Fruit fly (Drosophila melanogaster) whole organism, embryonic: ENCODE measurements around the gene ova.

Experiments
- Abd-B ChIP-seq: fragments of 200-800 bp; sonication (Bioruptor generic); optimal IDR thresholded peaks from 2 replicates; lab custom pipeline; 2018; ENCODE audit warnings: missing biosample characterization, mild to moderate bottlenecking, missing genetic modification characterization, moderate library complexity
- CG10979 ChIP-seq: fragments of 200-800 bp; sonication (Bioruptor generic); optimal IDR thresholded peaks from 2 replicates; lab custom pipeline; 2018; ENCODE audit warnings: missing biosample characterization, mild to moderate bottlenecking, missing genetic modification characterization, moderate library complexity
- CG11085 ChIP-seq: fragments of 200-800 bp; sonication (Bioruptor generic); IDR thresholded peaks from 2 replicates; pipeline ENCODE4 v1.3.6; 2022; ENCODE audit warnings: missing biosample characterization, missing genetic modification characterization
- CG11456 ChIP-seq: fragments of 200-800 bp; sonication (Bioruptor generic); IDR thresholded peaks from 3 replicates; pipeline ENCODE4 v1.3.6; 2022; ENCODE audit warnings: missing biosample characterization, missing genetic modification characterization
- CG11504 ChIP-seq: fragments of 200-800 bp; sonication (Bioruptor generic); optimal IDR thresholded peaks from 3 replicates; lab custom pipeline; 2019; ENCODE audit warnings: missing biosample characterization, mild to moderate bottlenecking, missing genetic modification characterization, moderate library complexity
- CG12659 ChIP-seq: fragments of 200-800 bp; sonication (Bioruptor generic); optimal IDR thresholded peaks from 3 replicates; lab custom pipeline; 2017; ENCODE audit warnings: mild to moderate bottlenecking, missing biosample characterization, missing genetic modification reagents, missing genetic modification characterization
- CG12942 ChIP-seq: fragments of 200-800 bp; sonication (Bioruptor generic); optimal IDR thresholded peaks from 3 replicates; lab custom pipeline; 2016; ENCODE audit warnings: missing biosample characterization, missing genetic modification characterization
- CG14441 ChIP-seq: fragments of 200-800 bp; sonication (Bioruptor generic); IDR thresholded peaks from 2 replicates; pipeline ENCODE4 v1.3.6; 2022; ENCODE audit warnings: missing biosample characterization, missing genetic modification characterization
- CG14965 ChIP-seq: fragments of 200-800 bp; sonication (Bioruptor generic); optimal IDR thresholded peaks from 2 replicates; lab custom pipeline; 2016; ENCODE audit warnings: missing biosample characterization, missing genetic modification characterization, borderline replicate concordance
- CG1603 ChIP-seq: fragments of 200-800 bp; sonication (Bioruptor generic); optimal IDR thresholded peaks from 2 replicates; lab custom pipeline; 2019; ENCODE audit warnings: missing biosample characterization, mild to moderate bottlenecking, missing genetic modification characterization, moderate library complexity
- CG16779 ChIP-seq: fragments of 200-800 bp; sonication (Bioruptor generic); IDR thresholded peaks from 2 replicates; pipeline ENCODE4 v1.3.6; 2022; ENCODE audit warnings: missing biosample characterization, missing genetic modification characterization
- CG17568 ChIP-seq: fragments of 200-800 bp; sonication (Bioruptor generic); optimal IDR thresholded peaks from 2 replicates; lab custom pipeline; 2018; ENCODE audit warnings: missing biosample characterization, mild to moderate bottlenecking, missing genetic modification characterization, moderate library complexity
- CG2678 ChIP-seq: fragments of 200-800 bp; sonication (Bioruptor generic); optimal IDR thresholded peaks from 3 replicates; lab custom pipeline; 2019; ENCODE audit warnings: missing biosample characterization, mild to moderate bottlenecking, missing genetic modification characterization, moderate library complexity
- CG31224 ChIP-seq: fragments of 200-800 bp; sonication (Bioruptor generic); IDR thresholded peaks from 2 replicates; pipeline ENCODE4 v1.3.6; 2022; ENCODE audit warnings: missing biosample characterization, missing genetic modification characterization
- CG31441 ChIP-seq: fragments of 200-800 bp; sonication (Bioruptor generic); IDR thresholded peaks from 2 replicates; pipeline ENCODE4 v1.3.6; 2022; ENCODE audit warnings: missing biosample characterization, missing genetic modification characterization
- CG34422 ChIP-seq: fragments of 200-800 bp; sonication (Bioruptor generic); IDR thresholded peaks from 3 replicates; pipeline ENCODE4 v1.3.6; 2022; ENCODE audit warnings: missing biosample characterization, missing genetic modification characterization
- CG3995 ChIP-seq: fragments of 200-800 bp; sonication (Bioruptor generic); optimal IDR thresholded peaks from 3 replicates; lab custom pipeline; 2016; ENCODE audit warnings: missing biosample characterization, missing genetic modification characterization
- CG6689 ChIP-seq: fragments of 200-800 bp; sonication (Bioruptor generic); IDR thresholded peaks from 2 replicates; pipeline ENCODE4 v1.3.6; 2022; ENCODE audit warnings: missing biosample characterization, missing genetic modification characterization
- CG6791 ChIP-seq: fragments of 200-800 bp; sonication (Bioruptor generic); IDR thresholded peaks from 3 replicates; pipeline ENCODE4 v1.3.6; 2022; ENCODE audit warnings: missing biosample characterization, missing genetic modification characterization; ENCODE audit not compliant: partially characterized antibody
- CG7839 ChIP-seq: fragments of 200-800 bp; sonication (Bioruptor generic); optimal IDR thresholded peaks from 3 replicates; lab custom pipeline; 2018; ENCODE audit warnings: missing biosample characterization, mild to moderate bottlenecking, missing genetic modification characterization, moderate library complexity
- CG8924 ChIP-seq: fragments of 200-800 bp; optimal IDR thresholded peaks from 3 replicates; lab custom pipeline; 2019; ENCODE audit warnings: missing biosample characterization, mild to moderate bottlenecking, missing genetic modification characterization, moderate library complexity
- CG9609 ChIP-seq: fragments of 200-800 bp; sonication (Bioruptor generic); optimal IDR thresholded peaks from 3 replicates; lab custom pipeline; 2016; ENCODE audit warnings: missing biosample characterization, missing genetic modification characterization
- Chrac-16 ChIP-seq: fragments of 200-800 bp; sonication (Bioruptor generic); optimal IDR thresholded peaks from 3 replicates; lab custom pipeline; 2016; ENCODE audit warnings: missing biosample characterization, missing genetic modification characterization
- Dp ChIP-seq: fragments of 200-800 bp; sonication (Bioruptor generic); optimal IDR thresholded peaks from 2 replicates; lab custom pipeline; 2018; ENCODE audit warnings: missing biosample characterization, mild to moderate bottlenecking, missing genetic modification characterization, moderate library complexity
- E2f2 ChIP-seq: fragments of 200-800 bp; sonication (Bioruptor generic); IDR thresholded peaks from 2 replicates; pipeline ENCODE4 v1.3.6; 2022; ENCODE audit warnings: missing biosample characterization, missing genetic modification characterization
- HmgZ ChIP-seq: fragments of 200-800 bp; sonication (Bioruptor generic); optimal IDR thresholded peaks from 2 replicates; lab custom pipeline; 2018; ENCODE audit warnings: missing biosample characterization, mild to moderate bottlenecking, missing genetic modification characterization
- Mad ChIP-seq: fragments of 200-800 bp; sonication (Bioruptor generic); optimal IDR thresholded peaks from 2 replicates; lab custom pipeline; 2016; ENCODE audit warnings: missing biosample characterization, missing genetic modification characterization
- Nf-YC ChIP-seq: fragments of 200-800 bp; optimal IDR thresholded peaks from 3 replicates; lab custom pipeline; 2019; ENCODE audit warnings: missing biosample characterization, mild to moderate bottlenecking, missing genetic modification characterization, moderate library complexity
- Rfx ChIP-seq: fragments of 200-800 bp; sonication (Bioruptor generic); IDR thresholded peaks from 2 replicates; pipeline ENCODE4 v1.3.6; 2022; ENCODE audit warnings: missing biosample characterization, missing genetic modification characterization
- Spps ChIP-seq: fragments of 200-800 bp; sonication (Bioruptor generic); optimal IDR thresholded peaks from 2 replicates; lab custom pipeline; 2018; ENCODE audit warnings: missing biosample characterization, mild to moderate bottlenecking, missing genetic modification characterization
- ap ChIP-seq: fragments of 200-800 bp; sonication (Bioruptor generic); IDR thresholded peaks from 2 replicates; pipeline ENCODE4 v1.3.6; 2022; ENCODE audit warnings: missing biosample characterization, missing genetic modification characterization
- bbx ChIP-seq: fragments of 200-800 bp; sonication (Bioruptor generic); IDR thresholded peaks from 2 replicates; pipeline ENCODE4 v1.3.6; 2022; ENCODE audit warnings: missing biosample characterization, missing genetic modification characterization; ENCODE audit not compliant: partially characterized antibody
- bigmax ChIP-seq: fragments of 200-800 bp; sonication (Bioruptor generic); optimal IDR thresholded peaks from 2 replicates; lab custom pipeline; 2018; ENCODE audit warnings: missing biosample characterization, mild to moderate bottlenecking, missing genetic modification characterization
- bowl ChIP-seq: fragments of 200-800 bp; sonication (Bioruptor generic); IDR thresholded peaks from 2 replicates; pipeline ENCODE4 v1.3.6; 2022; ENCODE audit warnings: missing biosample characterization, missing genetic modification characterization
- cg ChIP-seq: fragments of 200-800 bp; sonication (Bioruptor generic); optimal IDR thresholded peaks from 3 replicates; lab custom pipeline; 2019; ENCODE audit warnings: missing biosample characterization, mild to moderate bottlenecking, missing genetic modification characterization, moderate library complexity
- danr ChIP-seq: fragments of 200-800 bp; sonication (Bioruptor generic); IDR thresholded peaks from 2 replicates; pipeline ENCODE4 v1.3.6; 2022; ENCODE audit warnings: missing biosample characterization, missing genetic modification characterization
- dimm ChIP-seq: fragments of 200-800 bp; sonication (Bioruptor generic); IDR thresholded peaks from 2 replicates; pipeline ENCODE4 v1.3.6; 2022; ENCODE audit warnings: missing biosample characterization, missing genetic modification characterization
- dpn ChIP-seq, 2 experiments: fragments of 200-800 bp; sonication (Bioruptor generic); optimal IDR thresholded peaks; 3 replicates each; lab custom pipeline; 2016; ENCODE audit warnings: missing biosample characterization in 2 of 2, missing genetic modification characterization in 2 of 2
- fd96Cb ChIP-seq: fragments of 200-800 bp; sonication (Bioruptor generic); optimal IDR thresholded peaks from 2 replicates; lab custom pipeline; 2018; ENCODE audit warnings: missing biosample characterization, mild to moderate bottlenecking, missing genetic modification characterization, moderate library complexity
- ftz-f1 ChIP-seq: fragments of 200-800 bp; sonication (Bioruptor generic); optimal IDR thresholded peaks from 2 replicates; lab custom pipeline; 2016; ENCODE audit warnings: missing biosample characterization, missing genetic modification characterization
- fu2 ChIP-seq: fragments of 200-800 bp; sonication (Bioruptor generic); optimal IDR thresholded peaks from 2 replicates; lab custom pipeline; 2016; ENCODE audit warnings: missing biosample characterization, missing genetic modification characterization
- gcm2 ChIP-seq: fragments of 200-800 bp; sonication (Bioruptor generic); optimal IDR thresholded peaks from 2 replicates; lab custom pipeline; 2016; ENCODE audit warnings: missing biosample characterization, missing genetic modification characterization
- gt ChIP-seq: fragments of 200-800 bp; sonication (Bioruptor generic); IDR thresholded peaks from 2 replicates; pipeline ENCODE4 v1.3.6; 2022; ENCODE audit warnings: missing biosample characterization, missing genetic modification characterization
- jigr1 ChIP-seq: fragments of 200-800 bp; sonication (Bioruptor generic); IDR thresholded peaks from 3 replicates; pipeline ENCODE4 v1.3.6; 2022; ENCODE audit warnings: missing biosample characterization, missing genetic modification characterization
- mam ChIP-seq: fragments of 200-800 bp; sonication (Bioruptor generic); optimal IDR thresholded peaks from 3 replicates; lab custom pipeline; 2016; ENCODE audit warnings: missing biosample characterization, missing genetic modification characterization
- pb ChIP-seq: fragments of 200-800 bp; sonication (Bioruptor generic); optimal IDR thresholded peaks from 3 replicates; lab custom pipeline; 2016; ENCODE audit warnings: missing biosample characterization, missing genetic modification characterization
- pita ChIP-seq: fragments of 200-800 bp; sonication (Bioruptor generic); optimal IDR thresholded peaks from 2 replicates; lab custom pipeline; 2017; ENCODE audit warnings: missing biosample characterization, mild to moderate bottlenecking, missing genetic modification characterization
- psq ChIP-seq: fragments of 200-800 bp; sonication (Bioruptor generic); optimal IDR thresholded peaks from 2 replicates; lab custom pipeline; 2017; ENCODE audit warnings: missing biosample characterization, missing genetic modification characterization
- shn ChIP-seq: fragments of 200-800 bp; sonication (Bioruptor generic); optimal IDR thresholded peaks from 3 replicates; lab custom pipeline; 2016; ENCODE audit warnings: missing biosample characterization, missing genetic modification characterization
- sim ChIP-seq: fragments of 200-800 bp; sonication (Bioruptor generic); IDR thresholded peaks from 2 replicates; pipeline ENCODE4 v1.3.6; 2022; ENCODE audit warnings: missing biosample characterization, missing genetic modification characterization
- sr ChIP-seq: fragments of 200-800 bp; sonication (Bioruptor generic); IDR thresholded peaks from 3 replicates; pipeline ENCODE4 v1.3.6; 2022; ENCODE audit warnings: missing biosample characterization, missing genetic modification characterization
- tin ChIP-seq: fragments of 200-800 bp; sonication (Bioruptor generic); optimal IDR thresholded peaks from 3 replicates; lab custom pipeline; 2016; ENCODE audit warnings: missing biosample characterization, missing genetic modification characterization

The ova gene

dm6 chr2L:10203933-10204509 lies 27.5 kb downstream of the ova start, which contains the start of gene CG34159 (continued):
- TF ChIP-seq CG8924 (tag; lab: Kevin White, UChicago): peak; percentile 33
- TF ChIP-seq gcm2 (GFP tag; lab: Kevin White, UChicago): no peak
- no peak for TF ChIP-seq shn (GFP tag; lab: Kevin White, UChicago)
- no peak for TF ChIP-seq CG17568 (GFP tag; lab: Kevin White, UChicago)
- TF ChIP-seq Mad (GFP tag; lab: Kevin White, UChicago): no peak
- TF ChIP-seq Dp (GFP tag; lab: Kevin White, UChicago): peak; percentile 64
- no peak for TF ChIP-seq dimm (GFP tag; lab: Robert Waterston, UW)
- TF ChIP-seq CG9609 (GFP tag; lab: Kevin White, UChicago): no peak
- no peak for TF ChIP-seq pita (GFP tag; lab: Kevin White, UChicago)
- TF ChIP-seq CG11085 (GFP tag; lab: Robert Waterston, UW): no peak
- TF ChIP-seq bigmax (GFP tag; lab: Kevin White, UChicago): peak; percentile 41
- peak; percentile 17 for TF ChIP-seq CG1603
- no peak for TF ChIP-seq tin (GFP tag; lab: Kevin White, UChicago)
- TF ChIP-seq CG2678: no peak
- no peak for TF ChIP-seq CG12942
- TF ChIP-seq Abd-B (GFP tag; lab: Kevin White, UChicago): no peak
- TF ChIP-seq CG14965: no peak
- no peak for TF ChIP-seq mam (GFP tag; lab: Kevin White, UChicago)
- no peak for TF ChIP-seq Chrac-16 (GFP tag; lab: Kevin White, UChicago)
- no peak for TF ChIP-seq CG11504 (tag; lab: Kevin White, UChicago)
- TF ChIP-seq sim (GFP tag; lab: Robert Waterston, UW): no peak
- no peak for TF ChIP-seq CG7839
- no peak for TF ChIP-seq Nf-YC (tag; lab: Kevin White, UChicago)
- no peak for TF ChIP-seq fu2 (GFP tag; lab: Kevin White, UChicago)
- TF ChIP-seq CG12659 (GFP tag; lab: Kevin White, UChicago): peak; percentile 62
- no peak for TF ChIP-seq CG10979 (tag; lab: Kevin White, UChicago)
- TF ChIP-seq sr (GFP tag; lab: Robert Waterston, UW): no peak
- TF ChIP-seq bbx (GFP tag; lab: Robert Waterston, UW): no peak
- peak; percentile 68 for TF ChIP-seq E2f2 (GFP tag; lab: Robert Waterston, UW)
- TF ChIP-seq danr (GFP tag; lab: Robert Waterston, UW): no peak
- TF ChIP-seq dpn (GFP tag; optimal IDR thresholded peaks at IDR 0.05; lab: Kevin White, UChicago): no peak
- TF ChIP-seq CG11456 (GFP tag; lab: Robert Waterston, UW): no peak
- peak; percentile 40 for TF ChIP-seq CG3995 (GFP tag; lab: Kevin White, UChicago)
- TF ChIP-seq CG31224 (GFP tag; lab: Robert Waterston, UW): no peak
- TF ChIP-seq jigr1: no peak
- TF ChIP-seq fd96Cb (tag; lab: Kevin White, UChicago): no peak
- TF ChIP-seq CG14441: no peak
- TF ChIP-seq bowl (GFP tag; lab: Robert Waterston, UW): no peak
- no peak for TF ChIP-seq ftz-f1 (GFP tag; lab: Kevin White, UChicago)
- no peak for TF ChIP-seq CG16779
- no peak for TF ChIP-seq gt
- no peak for TF ChIP-seq Spps
- TF ChIP-seq CG34422 (GFP tag; lab: Robert Waterston, UW): peak; percentile 56; the same call in 1 of the 3 replicates
- TF ChIP-seq CG6689 (GFP tag; lab: Robert Waterston, UW): no peak
- no peak for TF ChIP-seq Rfx (GFP tag; lab: Robert Waterston, UW)
- peak; percentile 81 for TF ChIP-seq cg (GFP tag; lab: Kevin White, UChicago)
- TF ChIP-seq HmgZ (tag; lab: Kevin White, UChicago): no peak
- no peak for TF ChIP-seq ap
- no peak for TF ChIP-seq psq (GFP tag; lab: Kevin White, UChicago)
- no peak for TF ChIP-seq pb (GFP tag; lab: Kevin White, UChicago)
- no peak for TF ChIP-seq CG31441 (GFP tag; lab: Robert Waterston, UW)
- TF ChIP-seq CG6791: no peak
